Worm (Caenorhabditis elegans): ENCODE measurements around the gene Y47D7A.3.

Y47D7A.3 gene

ce11 chrV:4375807-4376564 lies 34.8 kb upstream of the Y47D7A.3 start, which contains the start of gene F32D1.7:
F32D1.7 (minus strand) TSS chrV:4376173.
- no peak for TF ChIP-seq cog-1 (tag; optimal IDR thresholded peaks at IDR 0.05)
- no peak for TF ChIP-seq ztf-29 (GFP tag; IDR thresholded peaks at IDR 0.05)
- no peak for TF ChIP-seq flt-1 (GFP tag; IDR thresholded peaks at IDR 0.05)
- no peak for TF ChIP-seq klf-2 (GFP tag; conservative IDR thresholded peaks at IDR 0.05)
- no peak for TF ChIP-seq med-1 (GFP tag; optimal IDR thresholded peaks at IDR 0.05; ENCODE audit: insufficient read depth)
- no peak for TF ChIP-seq tab-1 (GFP tag; IDR thresholded peaks at IDR 0.05)
- no peak for TF ChIP-seq ref-1 (GFP tag; conservative IDR thresholded peaks at IDR 0.05)
- no peak for TF ChIP-seq T22C8.4 (GFP tag; IDR thresholded peaks at IDR 0.05)
- no peak for TF ChIP-seq ztf-23 (GFP tag; IDR thresholded peaks at IDR 0.05)

- TF ChIP-seq klf-2 (GFP tag; conservative IDR thresholded peaks at IDR 0.05): no peak
- 0 out of 2 replicates have a peak, but pooled peaks have one; percentile 17 for TF ChIP-seq ztf-23 (GFP tag; IDR thresholded peaks at IDR 0.05)
Observed at ce11 chrV:4377622-4378021, 33.1 kb upstream of the Y47D7A.3 start, which contains the start of gene F32D1.8. F32D1.8 (minus strand) TSS chrV:4377722.

- TF ChIP-seq cog-1 (tag; optimal IDR thresholded peaks at IDR 0.05) (no peak), ztf-29 (GFP tag; IDR thresholded peaks at IDR 0.05) (no peak), tab-1 (GFP tag; IDR thresholded peaks at IDR 0.05) (no peak)
Observed at ce11 chrV:4382298-4382697, 28.4 kb upstream of the Y47D7A.3 start, which contains the start of gene F13A2.1. F13A2.1 (minus strand) TSS chrV:4382398.

ce11 chrV:4384482-4384881 lies 26.3 kb upstream of the Y47D7A.3 start, which contains the start of gene F13A2.2:
F13A2.2 (minus strand) TSS chrV:4384582.
- TF ChIP-seq ztf-29 (GFP tag; IDR thresholded peaks at IDR 0.05): no peak
- no peak for TF ChIP-seq klf-2 (GFP tag; conservative IDR thresholded peaks at IDR 0.05)
- TF ChIP-seq ztf-23 (GFP tag; IDR thresholded peaks at IDR 0.05): no peak
- no peak for TF ChIP-seq cog-1 (tag; optimal IDR thresholded peaks at IDR 0.05)
- no peak for TF ChIP-seq ref-1 (GFP tag; conservative IDR thresholded peaks at IDR 0.05)
- no peak for TF ChIP-seq flt-1 (GFP tag; IDR thresholded peaks at IDR 0.05)
- TF ChIP-seq med-1 (GFP tag; optimal IDR thresholded peaks at IDR 0.05; ENCODE audit: insufficient read depth): no peak
- TF ChIP-seq tab-1 (GFP tag; IDR thresholded peaks at IDR 0.05): no peak
- no peak for TF ChIP-seq T22C8.4 (GFP tag; IDR thresholded peaks at IDR 0.05)

- TF ChIP-seq klf-2 (GFP tag; conservative IDR thresholded peaks at IDR 0.05) (no peak), tab-1 (GFP tag; IDR thresholded peaks at IDR 0.05) (no peak), ztf-29 (GFP tag; IDR thresholded peaks at IDR 0.05) (no peak), ref-1 (GFP tag; conservative IDR thresholded peaks at IDR 0.05) (no peak), med-1 (GFP tag; optimal IDR thresholded peaks at IDR 0.05; ENCODE audit: insufficient read depth) (no peak), flt-1 (GFP tag; IDR thresholded peaks at IDR 0.05) (no peak), cog-1 (tag; optimal IDR thresholded peaks at IDR 0.05) (no peak), ztf-23 (GFP tag; IDR thresholded peaks at IDR 0.05) (no peak), T22C8.4 (GFP tag; IDR thresholded peaks at IDR 0.05) (no peak)
Observed at ce11 chrV:4386173-4386572, 24.6 kb upstream of the Y47D7A.3 start, which contains the start of gene F13A2.10. F13A2.10 (minus strand) TSS chrV:4386273.

ce11 chrV:4387402-4387801 lies 23.3 kb upstream of the Y47D7A.3 start, which contains the start of gene F13A2.9:
F13A2.9 (minus strand) TSS chrV:4387502.
- TF ChIP-seq cog-1 (tag; optimal IDR thresholded peaks at IDR 0.05) (no peak), flt-1 (GFP tag; IDR thresholded peaks at IDR 0.05) (no peak), klf-2 (GFP tag; conservative IDR thresholded peaks at IDR 0.05) (no peak), tab-1 (GFP tag; IDR thresholded peaks at IDR 0.05) (no peak), ztf-29 (GFP tag; IDR thresholded peaks at IDR 0.05) (no peak), T22C8.4 (GFP tag; IDR thresholded peaks at IDR 0.05) (no peak), ref-1 (GFP tag; conservative IDR thresholded peaks at IDR 0.05) (no peak), med-1 (GFP tag; optimal IDR thresholded peaks at IDR 0.05; ENCODE audit: insufficient read depth) (no peak), ztf-23 (GFP tag; IDR thresholded peaks at IDR 0.05) (no peak)

ce11 chrV:4387916-4388315 lies 22.8 kb upstream of the Y47D7A.3 start:
- TF ChIP-seq ztf-29 (GFP tag; IDR thresholded peaks at IDR 0.05) (no peak), med-1 (GFP tag; optimal IDR thresholded peaks at IDR 0.05; ENCODE audit: insufficient read depth) (no peak), T22C8.4 (GFP tag; IDR thresholded peaks at IDR 0.05) (no peak), klf-2 (GFP tag; conservative IDR thresholded peaks at IDR 0.05) (no peak), ztf-23 (GFP tag; IDR thresholded peaks at IDR 0.05) (no peak), cog-1 (tag; optimal IDR thresholded peaks at IDR 0.05) (no peak)

ce11 chrV:4396257-4396656 lies 14.5 kb upstream of the Y47D7A.3 start, which contains the start of gene F13A2.3:
F13A2.3 (minus strand) TSS chrV:4396357.
- TF ChIP-seq ztf-29 (GFP tag; IDR thresholded peaks at IDR 0.05) (no peak), med-1 (GFP tag; optimal IDR thresholded peaks at IDR 0.05; ENCODE audit: insufficient read depth) (no peak), ztf-23 (GFP tag; IDR thresholded peaks at IDR 0.05) (no peak), flt-1 (GFP tag; IDR thresholded peaks at IDR 0.05) (no peak), klf-2 (GFP tag; conservative IDR thresholded peaks at IDR 0.05) (no peak), T22C8.4 (GFP tag; IDR thresholded peaks at IDR 0.05) (no peak), cog-1 (tag; optimal IDR thresholded peaks at IDR 0.05) (no peak), ref-1 (GFP tag; conservative IDR thresholded peaks at IDR 0.05) (no peak), tab-1 (GFP tag; IDR thresholded peaks at IDR 0.05) (no peak)

- TF ChIP-seq med-1 (GFP tag; optimal IDR thresholded peaks at IDR 0.05; ENCODE audit: insufficient read depth) (no peak), T22C8.4 (GFP tag; IDR thresholded peaks at IDR 0.05) (no peak), ztf-23 (GFP tag; IDR thresholded peaks at IDR 0.05) (no peak), tab-1 (GFP tag; IDR thresholded peaks at IDR 0.05) (no peak), flt-1 (GFP tag; IDR thresholded peaks at IDR 0.05) (no peak), ref-1 (GFP tag; conservative IDR thresholded peaks at IDR 0.05) (no peak), klf-2 (GFP tag; conservative IDR thresholded peaks at IDR 0.05) (no peak), ztf-29 (GFP tag; IDR thresholded peaks at IDR 0.05) (no peak)
Observed at ce11 chrV:4398127-4398526, 12.6 kb upstream of the Y47D7A.3 start.

- TF ChIP-seq ztf-29 (GFP tag; IDR thresholded peaks at IDR 0.05) (no peak), flt-1 (GFP tag; IDR thresholded peaks at IDR 0.05) (no peak), med-1 (GFP tag; optimal IDR thresholded peaks at IDR 0.05; ENCODE audit: insufficient read depth) (no peak), klf-2 (GFP tag; conservative IDR thresholded peaks at IDR 0.05) (no peak), ref-1 (GFP tag; conservative IDR thresholded peaks at IDR 0.05) (no peak), T22C8.4 (GFP tag; IDR thresholded peaks at IDR 0.05) (no peak), cog-1 (tag; optimal IDR thresholded peaks at IDR 0.05) (no peak), ztf-23 (GFP tag; IDR thresholded peaks at IDR 0.05) (no peak), tab-1 (GFP tag; IDR thresholded peaks at IDR 0.05) (no peak)
Observed at ce11 chrV:4398884-4399283, 11.9 kb upstream of the Y47D7A.3 start.
